Fruit fly (Drosophila melanogaster) whole organism, embryonic: Measurements from ENCODE around the gene Ptp69D.

Source experiments
- Atf-2 ChIP-seq: fragments of 200-800 bp; sonication (Bioruptor generic); optimal IDR thresholded peaks from 2 replicates; lab custom pipeline; 2016; ENCODE audit warnings: missing biosample characterization, missing genetic modification characterization
- CG4617 ChIP-seq: fragments of 200-800 bp; sonication (Bioruptor generic); optimal IDR thresholded peaks from 3 replicates; lab custom pipeline; 2016; ENCODE audit warnings: missing biosample characterization, missing genetic modification characterization, borderline replicate concordance
- CG7745 ChIP-seq: fragments of 200-800 bp; sonication (Bioruptor generic); optimal IDR thresholded peaks from 2 replicates; lab custom pipeline; 2018; ENCODE audit warnings: missing biosample characterization, mild to moderate bottlenecking, missing genetic modification characterization, moderate library complexity
- Dek ChIP-seq: fragments of 200-800 bp; sonication (Bioruptor generic); optimal IDR thresholded peaks from 3 replicates; lab custom pipeline; 2019; ENCODE audit warnings: missing biosample characterization, mild to moderate bottlenecking, missing genetic modification characterization, moderate library complexity
- Doc2 ChIP-seq: fragments of 200-800 bp; sonication (Bioruptor generic); IDR thresholded peaks from 2 replicates; pipeline ENCODE4 v1.3.6; 2022; ENCODE audit warnings: missing biosample characterization, missing genetic modification characterization

DNA sequence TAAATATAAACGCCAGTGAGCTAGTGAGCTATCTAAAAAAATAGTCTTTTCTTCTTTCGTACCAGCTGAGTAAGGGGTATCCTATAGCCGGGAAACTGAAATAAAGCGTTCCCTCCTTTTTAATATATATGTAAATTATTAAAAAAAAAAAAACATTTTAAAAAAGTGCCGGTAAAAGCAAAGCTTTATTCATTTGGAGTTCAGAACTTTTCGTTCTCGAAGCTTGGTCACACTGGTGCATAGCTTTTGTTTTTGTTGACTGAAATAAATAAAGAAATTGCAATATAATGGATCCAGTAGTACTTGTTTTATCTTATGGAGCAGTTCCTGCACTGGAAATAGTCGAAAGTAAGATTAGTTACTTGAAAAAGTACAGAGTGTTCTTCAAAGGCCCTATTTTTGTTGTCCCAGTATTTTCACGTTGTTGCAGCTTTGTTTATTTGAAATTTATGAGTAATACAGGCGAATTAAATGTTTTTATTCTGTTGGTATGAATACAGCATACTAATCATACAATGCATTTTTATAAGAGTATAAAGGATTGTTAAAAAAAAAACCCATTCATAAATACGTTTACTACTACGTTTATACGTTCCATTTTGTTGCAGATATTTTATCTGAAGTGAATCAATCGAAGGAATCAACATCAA, 10.5 kb downstream of the Ptp69D start, which contains the start of gene CG32109:
- TF ChIP-seq Dek (tag; lab: Kevin White, UChicago) (no peak), CG4617 (peak; percentile 18), CG7745 (tag; lab: Kevin White, UChicago) (no peak), Doc2 (no peak), Atf-2 (GFP tag; lab: Kevin White, UChicago) (no peak)
